Worm (Caenorhabditis elegans): ENCODE results near the gene F37A8.5.

Gene F37A8.5

DNA sequence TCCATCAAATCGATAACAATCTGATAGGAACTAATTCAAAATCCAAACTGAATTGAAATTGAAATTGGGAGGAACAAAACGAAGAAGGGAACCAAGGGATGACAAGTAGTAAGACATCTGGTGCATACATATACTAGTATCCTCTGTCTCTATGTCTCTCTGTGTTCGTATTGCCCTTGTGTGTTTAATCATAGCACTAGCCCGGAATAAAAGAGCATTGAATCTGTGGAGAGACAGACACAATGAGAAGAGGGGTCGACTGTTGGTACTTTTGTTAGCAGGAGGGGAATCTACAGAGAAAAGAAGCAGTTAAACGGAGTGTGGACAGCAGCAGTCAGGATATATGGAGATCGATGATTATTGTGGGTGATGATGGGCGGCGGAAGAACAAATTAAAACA lies 40.7 kb upstream of the F37A8.5 start:
- no peak for TF ChIP-seq sox-2 (GFP tag; IDR thresholded peaks at IDR 0.05)
- TF ChIP-seq K09A11.1 (tag; optimal IDR thresholded peaks at IDR 0.05; ENCODE audit: insufficient read depth), result no peak
- no peak for TF ChIP-seq K02D7.2 (tag; optimal IDR thresholded peaks at IDR 0.05)
- no peak for TF ChIP-seq hlh-15 (tag; optimal IDR thresholded peaks at IDR 0.05)
- TF ChIP-seq pha-2 (tag; optimal IDR thresholded peaks at IDR 0.05), result no peak
- TF ChIP-seq ref-2 (tag; optimal IDR thresholded peaks at IDR 0.05), result peak; percentile 3
- TF ChIP-seq hlh-8 (tag; optimal IDR thresholded peaks at IDR 0.05), result peak; percentile 12
- TF ChIP-seq ceh-31 (tag; optimal IDR thresholded peaks at IDR 0.05), result peak; percentile 10
- TF ChIP-seq tbx-2 (tag; optimal IDR thresholded peaks at IDR 0.05), result peak; percentile 1
- TF ChIP-seq nfya-1 (tag; optimal IDR thresholded peaks at IDR 0.05), result peak; percentile 60
- peak; percentile 54 for TF ChIP-seq unc-55 (GFP tag; optimal IDR thresholded peaks at IDR 0.05)

DNA sequence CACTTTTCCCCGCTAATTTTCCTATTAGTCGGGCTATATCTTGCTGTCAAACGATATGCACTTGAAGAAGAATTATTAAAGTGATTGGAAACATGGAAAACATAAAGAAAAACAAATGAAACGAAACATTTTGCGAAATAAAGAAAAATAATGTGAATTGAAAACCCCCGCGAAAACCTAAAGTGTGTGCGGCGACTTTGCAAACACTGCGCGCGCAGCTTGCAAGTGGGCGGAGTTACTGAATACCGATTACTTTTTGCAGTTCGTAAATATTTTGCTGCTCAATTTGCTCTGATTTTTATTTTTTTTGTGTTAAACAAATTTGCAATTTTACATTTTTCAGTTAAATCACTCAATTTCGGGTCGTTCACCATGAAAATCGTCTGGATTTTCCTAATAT lies 39.8 kb upstream of the F37A8.5 start, which contains the start of gene ccdc-47:
TSS of gene ccdc-47 (plus strand) at position 344 of the 400 bp plus-strand sequence.
- TF ChIP-seq mec-3 (tag; optimal IDR thresholded peaks at IDR 0.05; ENCODE audit: borderline replicate concordance) (no peak), nfya-1 (tag; optimal IDR thresholded peaks at IDR 0.05) (peak; percentile 88), pha-2 (tag; optimal IDR thresholded peaks at IDR 0.05) (peak; percentile 77), ref-2 (tag; optimal IDR thresholded peaks at IDR 0.05) (peak; percentile 86), ceh-45 (GFP tag; IDR thresholded peaks at IDR 0.05) (peak; percentile 73; the same call in 1 of the 2 replicates), unc-86 (tag; optimal IDR thresholded peaks at IDR 0.05) (peak; percentile 87), ttx-3 (tag; optimal IDR thresholded peaks at IDR 0.05) (peak; percentile 82), ceh-22 (tag; optimal IDR thresholded peaks at IDR 0.05) (no peak), lim-6 (tag; optimal IDR thresholded peaks at IDR 0.05) (no peak), K02D7.2 (tag; optimal IDR thresholded peaks at IDR 0.05) (peak; percentile 61), ceh-9 (tag; optimal IDR thresholded peaks at IDR 0.05) (no peak), hlh-30 (tag; optimal IDR thresholded peaks at IDR 0.05; ENCODE audit: insufficient read depth) (no peak), ceh-48 (tag; optimal IDR thresholded peaks at IDR 0.05) (peak; percentile 84), unc-42 (tag; optimal IDR thresholded peaks at IDR 0.05) (peak; percentile 45), odd-2 (tag; optimal IDR thresholded peaks at IDR 0.05) (peak; percentile 83), sdc-2 (tag; optimal IDR thresholded peaks at IDR 0.05) (peak; percentile 39), syd-9 (tag; optimal IDR thresholded peaks at IDR 0.05) (peak; percentile 60), hlh-8 (tag; optimal IDR thresholded peaks at IDR 0.05) (peak; percentile 84), gmeb-2 (tag; optimal IDR thresholded peaks at IDR 0.05) (peak; percentile 82), tbx-2 (tag; optimal IDR thresholded peaks at IDR 0.05) (peak; percentile 88), pha-4 (tag; optimal IDR thresholded peaks at IDR 0.05) (no peak), dmd-4 (tag; optimal IDR thresholded peaks at IDR 0.05; ENCODE audit: borderline replicate concordance) (peak; percentile 43), npax-4 (tag; optimal IDR thresholded peaks at IDR 0.05) (peak; percentile 48), hlh-6 (tag; optimal IDR thresholded peaks at IDR 0.05) (peak; percentile 91), lin-11 (tag; optimal IDR thresholded peaks at IDR 0.05) (peak; percentile 55), ceh-31 (tag; optimal IDR thresholded peaks at IDR 0.05) (peak; percentile 86), tbx-7 (tag; optimal IDR thresholded peaks at IDR 0.05) (peak; percentile 39), elt-4 (tag; optimal IDR thresholded peaks at IDR 0.05) (no peak), hlh-15 (tag; optimal IDR thresholded peaks at IDR 0.05) (peak; percentile 68), che-1 (tag; optimal IDR thresholded peaks at IDR 0.05) (peak; percentile 72), ceh-18 (tag; optimal IDR thresholded peaks at IDR 0.05) (peak; percentile 52), pqm-1 (tag; optimal IDR thresholded peaks at IDR 0.05) (no peak), hlh-13 (GFP tag; optimal IDR thresholded peaks at IDR 0.05) (peak; percentile 60), Y22D7AL.16 (tag; optimal IDR thresholded peaks at IDR 0.05) (peak; percentile 56), ceh-34 (tag; optimal IDR thresholded peaks at IDR 0.05) (peak; percentile 75), C08G9.2 (tag; optimal IDR thresholded peaks at IDR 0.05) (peak; percentile 71), madf-2 (tag; optimal IDR thresholded peaks at IDR 0.05) (peak; percentile 79), ets-4 (tag; optimal IDR thresholded peaks at IDR 0.05) (no peak), pax-1 (tag; optimal IDR thresholded peaks at IDR 0.05) (peak; percentile 16), sox-4 (tag; optimal IDR thresholded peaks at IDR 0.05) (peak; percentile 81), ceh-14 (tag; optimal IDR thresholded peaks at IDR 0.05) (peak; percentile 91), pag-3 (tag; optimal IDR thresholded peaks at IDR 0.05; ENCODE audit: borderline replicate concordance) (no peak), ceh-30 (tag; optimal IDR thresholded peaks at IDR 0.05) (no peak), ahr-1 (tag; optimal IDR thresholded peaks at IDR 0.05) (peak; percentile 71), C38D4.7 (GFP tag; optimal IDR thresholded peaks at IDR 0.05) (peak; percentile 77), rnt-1 (tag; optimal IDR thresholded peaks at IDR 0.05) (peak; percentile 86), fkh-10 (GFP tag; optimal IDR thresholded peaks at IDR 0.05) (no peak)
